Fruit fly (Drosophila melanogaster) whole organism, wandering third instar larva: ENCODE measurements around the gene Cht11.

Experiments
- CG32264 ChIP-seq: fragments of 200-800 bp; sonication (Bioruptor generic); optimal IDR thresholded peaks from 2 replicates; lab custom pipeline; 2016; ENCODE audit warnings: missing biosample characterization, missing genetic modification characterization
- CG9705 ChIP-seq: fragments of 200-800 bp; sonication (Bioruptor generic); optimal IDR thresholded peaks from 2 replicates; lab custom pipeline; 2018; ENCODE audit warnings: missing biosample characterization, mild to moderate bottlenecking, missing genetic modification characterization
- CrebA ChIP-seq: fragments of 200-800 bp; sonication (Bioruptor generic); optimal IDR thresholded peaks from 2 replicates; lab custom pipeline; 2016; ENCODE audit warnings: missing biosample characterization, mild to moderate bottlenecking, missing genetic modification characterization, borderline replicate concordance
- Dfd ChIP-seq: fragments of >200 bp; optimal IDR thresholded peaks from 2 replicates; lab custom pipeline; 2017; ENCODE audit warnings: missing biosample characterization, missing genetic modification characterization
- Dif ChIP-seq: fragments of 200-275, 200-300 bp; sonication (Bioruptor generic); optimal IDR thresholded peaks from 2 replicates; lab custom pipeline; 2018; ENCODE audit warnings: missing biosample characterization, missing genetic modification characterization; ENCODE audit not compliant: partially characterized antibody
- GATAd ChIP-seq: sonication (Bioruptor generic); optimal IDR thresholded peaks from 2 replicates; lab custom pipeline; 2016; ENCODE audit warnings: missing biosample characterization, missing genetic modification characterization
- HLH106 ChIP-seq: fragments of 200-800 bp; optimal IDR thresholded peaks from 3 replicates; lab custom pipeline; 2019; ENCODE audit warnings: missing biosample characterization, mild to moderate bottlenecking, missing genetic modification characterization, moderate library complexity
- Hnf4 ChIP-seq: fragments of 200-800 bp; sonication (Bioruptor generic); optimal IDR thresholded peaks from 2 replicates; lab custom pipeline; 2016; ENCODE audit warnings: missing biosample characterization, mild to moderate bottlenecking, missing genetic modification characterization
- Hr78 ChIP-seq: fragments of >200 bp; optimal IDR thresholded peaks from 2 replicates; lab custom pipeline; 2017; ENCODE audit warnings: missing biosample characterization, missing genetic modification characterization
- Jra ChIP-seq: sonication (Bioruptor generic); optimal IDR thresholded peaks from 2 replicates; lab custom pipeline; 2016; ENCODE audit warnings: missing biosample characterization, missing genetic modification characterization
- Myc ChIP-seq: fragments of >200 bp; optimal IDR thresholded peaks from 2 replicates; lab custom pipeline; 2017
- N ChIP-seq: fragments of >200 bp; optimal IDR thresholded peaks from 2 replicates; lab custom pipeline; 2018; ENCODE audit warnings: missing biosample characterization, missing external identifiers, missing genetic modification characterization
- OdsH ChIP-seq: fragments of 200-800 bp; sonication (Bioruptor generic); optimal IDR thresholded peaks from 2 replicates; lab custom pipeline; 2016; ENCODE audit warnings: missing biosample characterization, mild to moderate bottlenecking, missing genetic modification characterization
- Rel ChIP-seq, 2 experiments: fragments of 200-800 bp; sonication (Bioruptor generic) in 1 of 2; optimal IDR thresholded peaks; 2 replicates in 1 of 2; 3 replicates in 1 of 2; lab custom pipeline; 2016 to 2019; ENCODE audit warnings: mild to moderate bottlenecking in 2 of 2, missing biosample characterization in 2 of 2, missing genetic modification characterization in 2 of 2, moderate library complexity in 1 of 2
- Sp1 ChIP-seq: fragments of 200-800 bp; sonication (Bioruptor generic); optimal IDR thresholded peaks from 3 replicates; lab custom pipeline; 2019; ENCODE audit warnings: missing biosample characterization, mild to moderate bottlenecking, missing genetic modification characterization, moderate library complexity
- Vsx2 ChIP-seq: fragments of 200-300, 225-300 bp; sonication (Bioruptor generic); optimal IDR thresholded peaks from 2 replicates; lab custom pipeline; 2018; ENCODE audit warnings: missing biosample characterization, missing genetic modification characterization; ENCODE audit not compliant: partially characterized antibody
- br ChIP-seq: fragments of 200-800 bp; sonication (Bioruptor generic); optimal IDR thresholded peaks from 2 replicates; lab custom pipeline; 2016; ENCODE audit warnings: missing biosample characterization, missing genetic modification characterization
- dl ChIP-seq, 2 experiments: fragments of 175-275, 200-275 bp in 1 of 2; fragments of 200-275 bp in 1 of 2; sonication (Bioruptor generic); optimal IDR thresholded peaks; lab custom pipeline; 2018; ENCODE audit warnings: mild to moderate bottlenecking in 2 of 2, missing biosample characterization in 2 of 2, missing genetic modification characterization in 2 of 2, moderate library complexity in 2 of 2; ENCODE audit not compliant: partially characterized antibody in 2 of 2, insufficient read depth in 1 of 2
- dmrt93B ChIP-seq: fragments of 200-800 bp; sonication (Bioruptor generic); optimal IDR thresholded peaks from 2 replicates; lab custom pipeline; 2018; ENCODE audit warnings: missing biosample characterization, mild to moderate bottlenecking, missing genetic modification characterization
- dsf ChIP-seq: sonication (Bioruptor generic); optimal IDR thresholded peaks from 2 replicates; lab custom pipeline; 2016; ENCODE audit warnings: missing biosample characterization, missing genetic modification characterization, borderline replicate concordance
- ey ChIP-seq: fragments of 200-800 bp; sonication (Bioruptor generic); optimal IDR thresholded peaks from 2 replicates; lab custom pipeline; 2016; ENCODE audit warnings: missing biosample characterization, missing genetic modification characterization
- foxo ChIP-seq, 2 experiments: fragments of 200-800 bp; sonication (Bioruptor generic); optimal IDR thresholded peaks; 2 replicates in 1 of 2; 3 replicates in 1 of 2; lab custom pipeline; 2016 to 2017; ENCODE audit warnings: missing biosample characterization in 2 of 2, missing genetic modification characterization in 2 of 2
- fru ChIP-seq: fragments of 200-800 bp; sonication (Bioruptor generic); optimal IDR thresholded peaks from 3 replicates; lab custom pipeline; 2016; ENCODE audit warnings: missing biosample characterization, mild to moderate bottlenecking, missing genetic modification characterization
- h ChIP-seq: fragments of 200-800 bp; sonication (Bioruptor generic); optimal IDR thresholded peaks from 3 replicates; lab custom pipeline; 2016; ENCODE audit warnings: missing biosample characterization, mild to moderate bottlenecking, missing genetic modification characterization
- jim ChIP-seq: fragments of 175-275, 200-325 bp; sonication (Bioruptor generic); optimal IDR thresholded peaks from 2 replicates; lab custom pipeline; 2016; ENCODE audit warnings: missing biosample characterization, mild to moderate bottlenecking, missing genetic modification characterization
- lola ChIP-seq: fragments of >200 bp; optimal IDR thresholded peaks from 2 replicates; lab custom pipeline; 2017; ENCODE audit warnings: missing biosample characterization, missing genetic modification characterization
- psq ChIP-seq: fragments of 200-800 bp; sonication (Bioruptor generic); optimal IDR thresholded peaks from 3 replicates; lab custom pipeline; 2017; ENCODE audit warnings: missing biosample characterization, mild to moderate bottlenecking, missing genetic modification characterization, moderate library complexity
- rgr ChIP-seq: fragments of 200-800 bp; sonication (Bioruptor generic); optimal IDR thresholded peaks from 3 replicates; lab custom pipeline; 2016; ENCODE audit warnings: missing biosample characterization, mild to moderate bottlenecking, missing genetic modification characterization
- sage ChIP-seq: fragments of 200-800 bp; sonication (Bioruptor generic); optimal IDR thresholded peaks from 2 replicates; lab custom pipeline; 2016; ENCODE audit warnings: missing biosample characterization, mild to moderate bottlenecking, missing genetic modification characterization
- sv ChIP-seq: fragments of 200-800 bp; sonication (Bioruptor generic); optimal IDR thresholded peaks from 3 replicates; lab custom pipeline; 2016; ENCODE audit warnings: missing biosample characterization, missing genetic modification characterization
- tai ChIP-seq: sonication (Bioruptor generic); optimal IDR thresholded peaks from 2 replicates; lab custom pipeline; 2016; ENCODE audit warnings: missing biosample characterization, missing genetic modification characterization
- usp ChIP-seq: fragments of >200 bp; optimal IDR thresholded peaks from 2 replicates; lab custom pipeline; 2017; ENCODE audit warnings: missing biosample characterization, missing genetic modification characterization
- woc ChIP-seq: sonication (Bioruptor generic); optimal IDR thresholded peaks from 2 replicates; lab custom pipeline; 2016; ENCODE audit warnings: missing biosample characterization, mild to moderate bottlenecking, missing genetic modification characterization

The Cht11 gene

DNA sequence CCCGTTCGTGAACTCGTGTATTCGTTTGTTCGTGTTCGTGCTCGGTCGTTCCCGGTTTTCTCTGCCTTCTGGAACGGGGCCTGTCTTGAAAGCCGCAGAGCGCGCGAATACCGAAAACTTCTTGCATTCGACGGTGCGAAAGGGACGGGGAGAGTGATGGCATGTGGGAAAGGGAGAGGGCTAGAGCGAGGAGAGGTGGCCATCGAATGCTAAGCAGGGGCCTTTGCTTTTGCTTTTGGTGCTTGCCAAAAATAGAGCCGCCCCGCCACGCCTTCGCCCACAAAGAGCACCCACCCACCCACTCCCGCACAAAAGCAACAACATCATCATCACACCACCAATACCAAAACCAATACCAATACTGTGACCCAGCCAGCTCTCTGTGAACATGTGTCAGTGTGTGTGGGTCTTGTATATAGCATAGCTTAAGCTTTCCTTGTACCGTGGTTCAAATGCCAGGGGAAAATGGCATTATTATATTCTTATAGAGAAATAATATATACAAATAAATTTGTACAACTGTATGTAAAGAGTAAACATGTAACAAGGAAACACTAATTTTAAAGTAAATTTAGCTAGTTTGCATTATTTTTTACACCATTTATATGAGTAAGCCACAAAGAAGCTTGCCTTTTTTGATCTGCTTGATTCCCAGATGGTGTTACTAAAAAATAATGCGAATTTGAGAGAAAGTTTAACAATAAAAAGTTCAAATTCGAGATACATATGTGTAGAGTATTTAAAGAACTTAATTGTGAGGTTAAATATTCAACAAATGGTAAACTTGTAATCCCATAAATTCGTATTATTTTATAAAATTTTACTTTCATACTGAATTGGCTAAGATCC is 18.1 kb upstream of the Cht11 start, which contains the start of gene CG14434:
Gene CG14434, minus strand, starts transcription at position 20 of the 849 bp plus-strand sequence.
- peak in 1 of 2 experiments; percentile 77 for TF ChIP-seq foxo (GFP tag; optimal IDR thresholded peaks at IDR 0.05; lab: Kevin White, UChicago)
- no peak for TF ChIP-seq Dfd (GFP tag; lab: Kevin White, UChicago)
- peak; percentile 62 for TF ChIP-seq woc
- peak; percentile 62 for TF ChIP-seq HLH106 (tag; lab: Kevin White, UChicago)
- TF ChIP-seq rgr: peak; percentile 49
- TF ChIP-seq OdsH (GFP tag; lab: Kevin White, UChicago): peak; percentile 57
- TF ChIP-seq dmrt93B (GFP tag; lab: Kevin White, UChicago): peak; percentile 70
- TF ChIP-seq fru: peak; percentile 71
- no peak for TF ChIP-seq psq (GFP tag; lab: Kevin White, UChicago)
- no peak for TF ChIP-seq lola
- TF ChIP-seq br: peak; percentile 20
- TF ChIP-seq h (GFP tag; lab: Kevin White, UChicago): peak; percentile 40
- peak; percentile 75 for TF ChIP-seq Sp1 (GFP tag; lab: Kevin White, UChicago)
- TF ChIP-seq dsf (GFP tag; lab: Kevin White, UChicago): no peak
- peak; percentile 41 for TF ChIP-seq ey (GFP tag; lab: Kevin White, UChicago)
- TF ChIP-seq Jra (GFP tag; lab: Kevin White, UChicago): peak; percentile 4
- TF ChIP-seq sv (GFP tag; lab: Kevin White, UChicago): peak; percentile 41
- TF ChIP-seq tai (GFP tag; lab: Kevin White, UChicago): peak; percentile 37
- TF ChIP-seq, all 38 proteins: peak for 14

dm6 chrX:6866764-6867163 is 17.4 kb upstream of the Cht11 start:
- TF ChIP-seq ey (GFP tag; lab: Kevin White, UChicago) (no peak), woc (peak; percentile 31), Vsx2 (peak; percentile 31), HLH106 (tag; lab: Kevin White, UChicago) (no peak), usp (no peak), rgr (no peak), foxo (GFP tag; optimal IDR thresholded peaks at IDR 0.05; lab: Kevin White, UChicago) (no peak), CrebA (no peak), Sp1 (GFP tag; lab: Kevin White, UChicago) (no peak)

- TF ChIP-seq Sp1 (GFP tag; lab: Kevin White, UChicago) (no peak), h (GFP tag; lab: Kevin White, UChicago) (no peak), Hr78 (GFP tag; lab: Kevin White, UChicago) (no peak), Dfd (GFP tag; lab: Kevin White, UChicago) (no peak), Vsx2 (peak; percentile 69), lola (no peak), psq (GFP tag; lab: Kevin White, UChicago) (peak; percentile 66), GATAd (GFP tag; lab: Kevin White, UChicago) (no peak), Hnf4 (GFP tag; lab: Kevin White, UChicago) (no peak), Dif (GFP tag; lab: Kevin White, UChicago) (no peak), Rel (GFP tag; optimal IDR thresholded peaks at IDR 0.05; lab: Kevin White, UChicago) (no peak), Rel (tag; optimal IDR thresholded peaks at IDR 0.05; lab: Kevin White, UChicago) (peak; percentile 55), HLH106 (tag; lab: Kevin White, UChicago) (no peak), rgr (no peak)
These were observed 16.7 kb upstream of the Cht11 start for dm6 chrX:6866040-6866439.

dm6 chrX:6865039-6865438 is 15.7 kb upstream of the Cht11 start:
- TF ChIP-seq br: no peak
- peak; percentile 29 for TF ChIP-seq psq (GFP tag; lab: Kevin White, UChicago)

DNA sequence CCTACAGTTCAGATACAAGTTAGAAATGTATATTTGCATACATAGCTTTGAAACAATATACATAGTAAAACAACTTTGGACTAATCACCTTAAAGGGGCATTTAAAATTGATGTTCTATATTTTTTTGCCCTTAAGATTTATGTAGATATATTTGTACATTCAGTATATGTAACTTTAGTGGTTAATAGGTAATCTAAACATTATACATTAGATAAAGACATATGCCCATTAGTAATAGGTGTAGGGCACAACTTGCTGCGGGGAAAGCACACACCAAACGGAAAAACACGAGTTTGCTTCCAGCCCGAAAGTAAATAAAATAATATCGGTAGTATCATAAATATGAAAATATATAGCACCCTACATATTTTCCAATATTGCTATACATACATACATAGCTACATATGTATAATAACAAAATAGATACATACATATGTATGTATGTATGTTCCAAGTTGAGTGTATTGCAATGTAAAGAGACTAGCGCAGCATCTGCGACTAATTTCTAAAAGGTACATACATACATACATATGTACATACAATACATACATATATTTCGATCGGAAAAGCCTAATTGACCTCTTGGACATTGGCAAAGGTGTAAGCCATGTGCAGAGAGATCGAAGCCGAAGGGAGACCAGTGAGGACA is 14.1 kb upstream of the Cht11 start, which contains the start of gene CG43736:
Gene CG43736, plus strand, starts transcription at position 600 of the 650 bp plus-strand sequence.
- TF ChIP-seq ey (GFP tag; lab: Kevin White, UChicago) (peak; percentile 91), br (peak; percentile 88), CG9705 (peak; percentile 90), dl (GFP tag; optimal IDR thresholded peaks at IDR 0.05; lab: Kevin White, UChicago; ENCODE audit: insufficient read depth in 1 of 2, partially characterized antibody in 2 of 2) (no peak), CrebA (no peak), psq (GFP tag; lab: Kevin White, UChicago) (no peak), Jra (GFP tag; lab: Kevin White, UChicago) (peak; percentile 14), rgr (peak; percentile 89), sage (GFP tag; lab: Kevin White, UChicago) (peak; percentile 81), h (GFP tag; lab: Kevin White, UChicago) (peak; percentile 93), dsf (GFP tag; lab: Kevin White, UChicago) (no peak), jim (no peak), Myc (no peak), woc (peak; percentile 77), GATAd (GFP tag; lab: Kevin White, UChicago) (no peak), sv (GFP tag; lab: Kevin White, UChicago) (peak; percentile 82), CG32264 (GFP tag; lab: Kevin White, UChicago) (peak; percentile 70), N (GFP tag; lab: Kevin White, UChicago) (no peak), fru (peak; percentile 95), Hnf4 (GFP tag; lab: Kevin White, UChicago) (peak; percentile 81), Rel (GFP tag; optimal IDR thresholded peaks at IDR 0.05; lab: Kevin White, UChicago) (no peak), Rel (tag; optimal IDR thresholded peaks at IDR 0.05; lab: Kevin White, UChicago) (peak; percentile 87), Dif (GFP tag; lab: Kevin White, UChicago) (no peak), OdsH (GFP tag; lab: Kevin White, UChicago) (peak; percentile 87), Dfd (GFP tag; lab: Kevin White, UChicago) (no peak), Vsx2 (no peak), Hr78 (GFP tag; lab: Kevin White, UChicago) (no peak), lola (no peak)
